Worm (Caenorhabditis elegans) whole organism, L4 larva: Measurements from ENCODE around the gene srab-13.

Experiments
- ceh-44 ChIP-seq: fragments of 200-800 bp; sonication (Bioruptor generic); IDR thresholded peaks from 2 replicates; pipeline ENCODE4 v1.3.6; 2022; ENCODE audit warnings: missing genetic modification reagents, missing genetic modification characterization, missing compliant biosample characterization
- skn-1 ChIP-seq: fragments of 150-350 bp; optimal IDR thresholded peaks from 2 replicates; lab custom pipeline; 2014; ENCODE audit warnings: missing biosample characterization, missing genetic modification characterization

DNA sequence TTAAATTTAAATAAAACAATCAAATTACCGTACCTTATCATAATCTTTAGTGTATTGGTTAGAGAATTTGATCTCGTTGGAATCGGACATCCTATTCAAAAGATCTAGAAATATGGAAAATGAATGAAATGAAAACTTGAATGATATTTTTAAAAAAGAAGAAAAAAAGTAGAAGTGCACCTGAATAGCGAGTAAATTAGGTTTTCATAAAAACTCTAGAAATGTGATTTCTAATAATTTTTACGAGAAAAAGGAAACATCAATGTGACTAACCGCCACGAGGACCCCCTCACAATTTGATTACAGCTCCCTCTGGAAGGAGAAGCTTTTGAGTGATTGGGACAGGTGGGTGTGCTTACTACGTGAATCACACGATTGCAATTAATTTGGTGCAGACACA is 18.3 kb upstream of the srab-13 start, which contains the start of gene Y40B10A.5:
- TF ChIP-seq skn-1 (tag; lab: Kevin White, UChicago) (no peak), ceh-44 (no peak)
